Worm (Caenorhabditis elegans) whole organism, L4 larva: ENCODE data around the gene F55D1.1.

Experiments
- ceh-28 ChIP-seq: fragments of 150-350 bp; optimal IDR thresholded peaks from 2 replicates; lab custom pipeline; 2014; ENCODE audit warnings: missing biosample characterization, missing genetic modification reagents, missing genetic modification characterization
- ceh-82 ChIP-seq: sonication (generic microtip); optimal IDR thresholded peaks from 2 replicates; lab custom pipeline; 2017; ENCODE audit warnings: missing biosample characterization, missing genetic modification characterization
- lin-38 ChIP-seq: fragments of 200-800 bp; sonication (Bioruptor generic); IDR thresholded peaks from 2 replicates; pipeline ENCODE4 v1.3.6; 2022; ENCODE audit warnings: missing genetic modification reagents, missing genetic modification characterization, missing compliant biosample characterization
- nhr-11 ChIP-seq: fragments of 150-350 bp; optimal IDR thresholded peaks from 2 replicates; lab custom pipeline; 2014; ENCODE audit warnings: missing biosample characterization, missing genetic modification characterization
- nhr-42 ChIP-seq: fragments of 200-800 bp; sonication (Bioruptor generic); IDR thresholded peaks from 2 replicates; pipeline ENCODE4 v1.3.6; 2022; ENCODE audit warnings: missing genetic modification characterization, missing compliant biosample characterization
- unc-39 ChIP-seq: sonication (generic microtip); optimal IDR thresholded peaks from 2 replicates; lab custom pipeline; 2017; ENCODE audit warnings: missing biosample characterization, missing genetic modification characterization
- unc-62 ChIP-seq, 3 experiments: fragments of 150-350 bp in 1 of 3; sonication (generic microtip); optimal IDR thresholded peaks in 2 of 3; peaks in 1 of 3; 1 replicate in 1 of 3; 2 replicates in 2 of 3; lab custom pipeline; 2014 to 2017; ENCODE audit warnings: missing biosample characterization in 3 of 3, missing genetic modification characterization in 3 of 3, missing genetic modification reagents in 3 of 3, missing genotype in 1 of 3
- zip-11 ChIP-seq: fragments of 200-800 bp; sonication (Bioruptor generic); IDR thresholded peaks from 2 replicates; pipeline ENCODE4 v1.3.6; 2022; ENCODE audit warnings: missing genetic modification characterization, missing compliant biosample characterization

DNA sequence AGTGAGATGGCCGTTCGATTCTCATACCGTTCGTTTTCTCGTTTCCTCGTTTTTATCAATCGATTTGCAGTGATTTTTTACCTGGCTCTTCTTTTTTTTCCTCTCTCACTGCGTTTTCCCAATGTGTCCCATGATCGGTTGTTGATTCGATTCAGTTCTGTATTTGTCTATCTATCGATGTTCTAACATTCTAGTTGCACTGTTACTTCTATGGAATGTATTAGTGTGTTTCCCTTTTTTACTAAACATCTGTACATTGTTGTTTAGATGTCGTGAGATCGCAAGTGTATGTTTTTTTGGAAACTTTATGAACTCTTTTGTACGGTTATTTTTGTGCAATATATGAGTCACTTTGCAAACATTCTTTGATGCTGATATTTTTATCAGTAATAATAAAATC is 12.0 kb upstream of the F55D1.1 start:
- no peak for TF ChIP-seq nhr-42 (GFP tag; lab: Robert Waterston, UW)
- TF ChIP-seq lin-38 (GFP tag; lab: Robert Waterston, UW), result no peak
- no peak for TF ChIP-seq unc-39 (tag; lab: Kevin White, UChicago)
- no peak for TF ChIP-seq nhr-11
- TF ChIP-seq zip-11 (GFP tag; lab: Robert Waterston, UW), result no peak
- TF ChIP-seq unc-62 (GFP tag; optimal IDR thresholded peaks at IDR 0.05 in 1 of 2; lab: Kevin White, UChicago), result no peak
- no peak for TF ChIP-seq unc-62 (tag; optimal IDR thresholded peaks at IDR 0.05; lab: Kevin White, UChicago)
- TF ChIP-seq ceh-82, result no peak
- no peak for TF ChIP-seq ceh-28 (tag; lab: Kevin White, UChicago)
